Fruit fly (Drosophila melanogaster) whole organism, embryonic: ENCODE results near the gene Fatp1.

Experiments used
- CG10543 ChIP-seq: fragments of 200-800 bp; sonication (Bioruptor generic); optimal IDR thresholded peaks from 3 replicates; lab custom pipeline; 2017; ENCODE audit warnings: missing biosample characterization, mild to moderate bottlenecking, missing genetic modification characterization, moderate library complexity
- CG10959 ChIP-seq: fragments of 200-800 bp; sonication (Bioruptor generic); IDR thresholded peaks from 2 replicates; pipeline ENCODE4 v1.3.6; 2022; ENCODE audit warnings: missing biosample characterization, missing genetic modification characterization
- CG11560 ChIP-seq: fragments of 200-800 bp; sonication (Bioruptor generic); IDR thresholded peaks from 3 replicates; pipeline ENCODE4 v1.3.6; 2022; ENCODE audit warnings: missing biosample characterization, missing genetic modification characterization
- CG12071 ChIP-seq: fragments of 200-800 bp; sonication (Bioruptor generic); optimal IDR thresholded peaks from 3 replicates; lab custom pipeline; 2018; ENCODE audit warnings: missing biosample characterization, mild to moderate bottlenecking, missing genetic modification characterization
- CG12744 ChIP-seq: fragments of 200-800 bp; sonication (Bioruptor generic); optimal IDR thresholded peaks from 2 replicates; lab custom pipeline; 2016; ENCODE audit warnings: missing biosample characterization, missing genetic modification characterization
- CG13296 ChIP-seq: fragments of 200-800 bp; sonication (Bioruptor generic); optimal IDR thresholded peaks from 3 replicates; lab custom pipeline; 2018; ENCODE audit warnings: missing biosample characterization, mild to moderate bottlenecking, missing genetic modification characterization
- CG13424 ChIP-seq: fragments of 200-800 bp; sonication (Bioruptor generic); optimal IDR thresholded peaks from 2 replicates; lab custom pipeline; 2019; ENCODE audit warnings: missing biosample characterization, mild to moderate bottlenecking, missing genetic modification characterization, moderate library complexity
- CG14710 ChIP-seq: fragments of 200-800 bp; sonication (Bioruptor generic); optimal IDR thresholded peaks from 3 replicates; lab custom pipeline; 2019; ENCODE audit warnings: missing biosample characterization, mild to moderate bottlenecking, missing genetic modification characterization, moderate library complexity
- CG17802 ChIP-seq: fragments of 200-800 bp; sonication (Bioruptor generic); optimal IDR thresholded peaks from 2 replicates; lab custom pipeline; 2018; ENCODE audit warnings: missing biosample characterization, mild to moderate bottlenecking, missing genetic modification characterization, moderate library complexity
- CG2678 ChIP-seq: fragments of 200-800 bp; sonication (Bioruptor generic); optimal IDR thresholded peaks from 3 replicates; lab custom pipeline; 2019; ENCODE audit warnings: missing biosample characterization, mild to moderate bottlenecking, missing genetic modification characterization, moderate library complexity
- CG2875 ChIP-seq: fragments of 200-800 bp; sonication (Bioruptor generic); optimal IDR thresholded peaks from 2 replicates; lab custom pipeline; 2017; ENCODE audit warnings: missing biosample characterization, mild to moderate bottlenecking, missing genetic modification characterization, missing genetic modification reagents
- CG32532 ChIP-seq: fragments of 200-800 bp; sonication (Bioruptor generic); IDR thresholded peaks from 2 replicates; pipeline ENCODE4 v1.3.6; 2022; ENCODE audit warnings: missing biosample characterization, missing genetic modification characterization
- CG32772 ChIP-seq: fragments of 200-800 bp; sonication (Bioruptor generic); IDR thresholded peaks from 2 replicates; pipeline ENCODE4 v1.3.6; 2022; ENCODE audit warnings: missing biosample characterization, missing genetic modification characterization
- CG4820 ChIP-seq: fragments of 200-800 bp; sonication (Bioruptor generic); optimal IDR thresholded peaks from 3 replicates; lab custom pipeline; 2016; ENCODE audit warnings: missing biosample characterization, missing genetic modification characterization
- CG7357 ChIP-seq: fragments of 200-800 bp; sonication (Bioruptor generic); IDR thresholded peaks from 3 replicates; pipeline ENCODE4 v1.3.6; 2022; ENCODE audit warnings: missing biosample characterization, missing genetic modification characterization
- CG7372 ChIP-seq: fragments of 200-800 bp; sonication (Bioruptor generic); IDR thresholded peaks from 2 replicates; pipeline ENCODE4 v1.3.6; 2022; ENCODE audit warnings: missing biosample characterization, missing genetic modification characterization
- CG7556 ChIP-seq: fragments of 200-800 bp; sonication (Bioruptor generic); optimal IDR thresholded peaks from 2 replicates; lab custom pipeline; 2017; ENCODE audit warnings: missing biosample characterization, mild to moderate bottlenecking, missing genetic modification characterization
- CG8281 ChIP-seq: fragments of 200-800 bp; sonication (Bioruptor generic); optimal IDR thresholded peaks from 2 replicates; lab custom pipeline; 2018; ENCODE audit warnings: missing biosample characterization, mild to moderate bottlenecking, missing genetic modification characterization, moderate library complexity
- CG8478 ChIP-seq: fragments of >200 bp; optimal IDR thresholded peaks from 2 replicates; lab custom pipeline; 2018
- CG8765 ChIP-seq: fragments of 200-800 bp; sonication (Bioruptor generic); IDR thresholded peaks from 2 replicates; pipeline ENCODE4 v1.3.6; 2022; ENCODE audit warnings: missing biosample characterization, missing genetic modification characterization
- CG8924 ChIP-seq: fragments of 200-800 bp; optimal IDR thresholded peaks from 3 replicates; lab custom pipeline; 2019; ENCODE audit warnings: missing biosample characterization, mild to moderate bottlenecking, missing genetic modification characterization, moderate library complexity
- Dek ChIP-seq: fragments of 200-800 bp; sonication (Bioruptor generic); optimal IDR thresholded peaks from 3 replicates; lab custom pipeline; 2019; ENCODE audit warnings: missing biosample characterization, mild to moderate bottlenecking, missing genetic modification characterization, moderate library complexity
- Dip3 ChIP-seq: fragments of 200-800 bp; sonication (Bioruptor generic); optimal IDR thresholded peaks from 3 replicates; lab custom pipeline; 2016; ENCODE audit warnings: missing biosample characterization, missing genetic modification characterization
- HmgD ChIP-seq: fragments of 200-800 bp; sonication (Bioruptor generic); optimal IDR thresholded peaks from 3 replicates; lab custom pipeline; 2016; ENCODE audit warnings: missing biosample characterization, missing genetic modification characterization
- Hr3 ChIP-seq: fragments of 200-800 bp; sonication (Bioruptor generic); optimal IDR thresholded peaks from 3 replicates; lab custom pipeline; 2016; ENCODE audit warnings: missing biosample characterization, missing genetic modification characterization
- Hr39 ChIP-seq: fragments of >200 bp; optimal IDR thresholded peaks from 2 replicates; lab custom pipeline; 2017
- Med ChIP-seq: fragments of 200-800 bp; sonication (Bioruptor generic); peaks from one replicate; lab custom pipeline; 2016; ENCODE audit warnings: missing biosample characterization, missing genetic modification characterization, mild to moderate bottlenecking, inconsistent platforms, moderate library complexity
- PHDP ChIP-seq: fragments of 200-800 bp; sonication (Bioruptor generic); optimal IDR thresholded peaks from 3 replicates; lab custom pipeline; 2018; ENCODE audit warnings: missing biosample characterization, mild to moderate bottlenecking, missing genetic modification characterization, moderate library complexity
- Sox100B ChIP-seq: fragments of 200-800 bp; sonication (Bioruptor generic); optimal IDR thresholded peaks from 3 replicates; lab custom pipeline; 2018; ENCODE audit warnings: missing biosample characterization, mild to moderate bottlenecking, missing genetic modification characterization
- Taf1 ChIP-seq: fragments of 200-800 bp; sonication (Bioruptor generic); IDR thresholded peaks from 2 replicates; pipeline ENCODE4 v1.3.6; 2022; ENCODE audit warnings: missing biosample characterization, missing genetic modification characterization
- Usf ChIP-seq: fragments of 200-800 bp; sonication (Bioruptor generic); optimal IDR thresholded peaks from 2 replicates; lab custom pipeline; 2017; ENCODE audit warnings: missing genotype, missing biosample characterization, missing genetic modification characterization
- al ChIP-seq: fragments of 200-800 bp; sonication (Bioruptor generic); IDR thresholded peaks from 2 replicates; pipeline ENCODE4 v1.3.6; 2022; ENCODE audit warnings: missing biosample characterization, missing genetic modification characterization
- amos ChIP-seq: fragments of 200-800 bp; sonication (Bioruptor generic); IDR thresholded peaks from 2 replicates; pipeline ENCODE4 v1.3.6; 2022; ENCODE audit warnings: missing biosample characterization, missing genetic modification characterization; ENCODE audit not compliant: partially characterized antibody
- ara ChIP-seq: fragments of 200-800 bp; sonication (Bioruptor generic); IDR thresholded peaks from 2 replicates; pipeline ENCODE4 v1.3.6; 2022; ENCODE audit warnings: missing biosample characterization, missing genetic modification characterization
- ash1 ChIP-seq: fragments of 200-800 bp; sonication (Bioruptor generic); optimal IDR thresholded peaks from 2 replicates; lab custom pipeline; 2018; ENCODE audit warnings: missing biosample characterization, mild to moderate bottlenecking, missing genetic modification characterization
- dati ChIP-seq: fragments of 200-800 bp; sonication (Bioruptor generic); IDR thresholded peaks from 2 replicates; pipeline ENCODE4 v1.3.6; 2022; ENCODE audit warnings: missing biosample characterization, missing genetic modification characterization
- emc ChIP-seq: fragments of 200-800 bp; sonication (Bioruptor generic); optimal IDR thresholded peaks from 2 replicates; lab custom pipeline; 2016; ENCODE audit warnings: missing biosample characterization, missing genetic modification characterization
- exex ChIP-seq: fragments of 200-800 bp; sonication (Bioruptor generic); optimal IDR thresholded peaks from 4 replicates; lab custom pipeline; 2018; ENCODE audit warnings: missing biosample characterization, mild to moderate bottlenecking, missing genetic modification characterization, moderate library complexity
- ftz-f1 ChIP-seq: fragments of 200-800 bp; sonication (Bioruptor generic); optimal IDR thresholded peaks from 2 replicates; lab custom pipeline; 2016; ENCODE audit warnings: missing biosample characterization, missing genetic modification characterization
- gce ChIP-seq: fragments of 200-800 bp; sonication (Bioruptor generic); IDR thresholded peaks from 3 replicates; pipeline ENCODE4 v1.3.6; 2022; ENCODE audit warnings: missing biosample characterization, missing genetic modification characterization
- insv ChIP-seq, 2 experiments: fragments of 200-800 bp; sonication (Bioruptor generic); optimal IDR thresholded peaks; 3 replicates each; lab custom pipeline; 2016 to 2018; ENCODE audit warnings: missing biosample characterization in 2 of 2, missing genetic modification characterization in 2 of 2
- jigr1 ChIP-seq: fragments of 200-800 bp; sonication (Bioruptor generic); IDR thresholded peaks from 3 replicates; pipeline ENCODE4 v1.3.6; 2022; ENCODE audit warnings: missing biosample characterization, missing genetic modification characterization
- kni ChIP-seq: fragments of 200-800 bp; sonication (Bioruptor generic); optimal IDR thresholded peaks from 3 replicates; lab custom pipeline; 2017; ENCODE audit warnings: mild to moderate bottlenecking, missing biosample characterization, missing genetic modification reagents, missing genetic modification characterization
- org-1 ChIP-seq: fragments of 200-800 bp; sonication (Bioruptor generic); optimal IDR thresholded peaks from 2 replicates; lab custom pipeline; 2017; ENCODE audit warnings: missing biosample characterization, missing genetic modification characterization
- pzg ChIP-seq: fragments of 200-800 bp; sonication (Bioruptor generic); optimal IDR thresholded peaks from 3 replicates; lab custom pipeline; 2018; ENCODE audit warnings: missing biosample characterization, mild to moderate bottlenecking, missing genetic modification characterization, moderate library complexity
- scrt ChIP-seq: fragments of 200-800 bp; sonication (Bioruptor generic); optimal IDR thresholded peaks from 2 replicates; lab custom pipeline; 2018; ENCODE audit warnings: missing biosample characterization, mild to moderate bottlenecking, missing genetic modification characterization, moderate library complexity
- slp2 ChIP-seq: fragments of 200-800 bp; sonication (Bioruptor generic); optimal IDR thresholded peaks from 2 replicates; lab custom pipeline; 2016; ENCODE audit warnings: missing biosample characterization, missing genetic modification characterization
- so ChIP-seq: fragments of 200-800 bp; sonication (Bioruptor generic); IDR thresholded peaks from 3 replicates; pipeline ENCODE4 v1.3.6; 2022; ENCODE audit warnings: missing biosample characterization, missing genetic modification characterization
- sr ChIP-seq: fragments of 200-800 bp; sonication (Bioruptor generic); IDR thresholded peaks from 3 replicates; pipeline ENCODE4 v1.3.6; 2022; ENCODE audit warnings: missing biosample characterization, missing genetic modification characterization
- sug ChIP-seq: fragments of 200-800 bp; optimal IDR thresholded peaks from 2 replicates; lab custom pipeline; 2019; ENCODE audit warnings: missing biosample characterization, mild to moderate bottlenecking, missing genetic modification characterization, moderate library complexity
- ttk ChIP-seq: fragments of 200-800 bp; sonication (Bioruptor generic); IDR thresholded peaks from 2 replicates; pipeline ENCODE4 v2.1.2; 2022; ENCODE audit warnings: missing biosample characterization, missing genetic modification characterization
- zfh2 ChIP-seq: fragments of 200-800 bp; sonication (Bioruptor generic); optimal IDR thresholded peaks from 2 replicates; lab custom pipeline; 2016; ENCODE audit warnings: missing biosample characterization, missing genetic modification characterization

Gene Fatp1

DNA sequence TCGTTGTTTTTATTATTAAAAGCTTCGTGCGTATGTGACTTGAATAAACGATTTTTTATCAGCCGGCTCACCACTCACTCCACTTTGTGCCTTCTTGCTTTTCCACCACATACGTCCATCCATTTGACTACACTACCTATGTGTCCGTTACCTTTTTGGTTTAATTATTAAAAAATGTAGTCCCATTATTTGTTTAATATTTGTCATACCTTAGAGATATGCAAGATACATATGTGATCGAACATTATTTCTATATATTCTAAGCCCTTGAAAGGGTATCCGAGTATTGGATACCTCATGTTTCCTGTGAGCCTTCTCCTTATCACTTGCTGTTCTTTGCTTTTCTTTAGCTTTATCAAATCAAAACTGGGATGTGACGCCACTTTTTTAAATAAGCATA lies 2.2 kb upstream of the Fatp1 start (continued):
- TF ChIP-seq gce, result no peak
- no peak for TF ChIP-seq CG10959
- TF ChIP-seq CG14710, result peak; percentile 11
- TF ChIP-seq CG13424 (tag; lab: Kevin White, UChicago), result peak; percentile 57
- peak; percentile 51; the same call in 1 of the 2 replicates for TF ChIP-seq ara (GFP tag; lab: Robert Waterston, UW)
- TF ChIP-seq CG12744 (GFP tag; lab: Kevin White, UChicago), result no peak
- no peak for TF ChIP-seq amos (GFP tag; lab: Robert Waterston, UW)
- TF ChIP-seq emc, result no peak
- TF ChIP-seq Usf, result no peak
- TF ChIP-seq CG13296 (GFP tag; lab: Kevin White, UChicago), result peak; percentile 59
- TF ChIP-seq al, result peak; percentile 59; the same call in 1 of the 2 replicates
- peak; percentile 72 for TF ChIP-seq CG7556
- peak; percentile 61 for TF ChIP-seq Dek (tag; lab: Kevin White, UChicago)
- peak; percentile 30 for TF ChIP-seq sug (tag; lab: Kevin White, UChicago)
- TF ChIP-seq CG12071 (GFP tag; lab: Kevin White, UChicago), result peak; percentile 47
- TF ChIP-seq jigr1, result no peak
- 0 out of 3 replicates have a peak, but pooled peaks have one; percentile 24 for TF ChIP-seq CG11560 (tag; lab: Robert Waterston, UW)
- TF ChIP-seq zfh2 (GFP tag; lab: Kevin White, UChicago), result peak; percentile 20
- TF ChIP-seq HmgD, result no peak
- TF ChIP-seq CG17802, result no peak
- peak; percentile 53; the same call in 1 of the 2 replicates for TF ChIP-seq CG32772 (GFP tag; lab: Robert Waterston, UW)
- peak; percentile 36 for TF ChIP-seq Sox100B (GFP tag; lab: Kevin White, UChicago)
- no peak for TF ChIP-seq CG10543 (GFP tag; lab: Kevin White, UChicago)
- TF ChIP-seq kni (GFP tag; lab: Kevin White, UChicago), result no peak
- peak; percentile 41 for TF ChIP-seq exex (tag; lab: Kevin White, UChicago)
- TF ChIP-seq org-1 (GFP tag; lab: Kevin White, UChicago), result peak; percentile 50
- TF ChIP-seq Med (GFP tag; lab: Kevin White, UChicago), result peak; percentile 88
- peak; percentile 83 for TF ChIP-seq CG2678 (tag; lab: Kevin White, UChicago)
- peak; percentile 36 for TF ChIP-seq Hr3 (GFP tag; lab: Kevin White, UChicago)
- TF ChIP-seq CG8765 (GFP tag; lab: Robert Waterston, UW), result no peak
- peak; percentile 15 for TF ChIP-seq CG8281 (tag; lab: Kevin White, UChicago)
- TF ChIP-seq pzg (GFP tag; lab: Kevin White, UChicago), result no peak
- peak; percentile 24; the same call in 1 of the 3 replicates for TF ChIP-seq so (GFP tag; lab: Robert Waterston, UW)
- TF ChIP-seq CG2875, result no peak
- TF ChIP-seq CG8478 (lab: Kevin White, UChicago), result no peak
- peak; percentile 75 for TF ChIP-seq CG32532 (GFP tag; lab: Robert Waterston, UW)
- no peak for TF ChIP-seq Dip3 (GFP tag; lab: Kevin White, UChicago)
- TF ChIP-seq CG7357 (GFP tag; lab: Robert Waterston, UW), result 0 out of 3 replicates have a peak, but pooled peaks have one; percentile 49
- peak; percentile 64 for TF ChIP-seq CG8924
- no peak for TF ChIP-seq ash1
- peak; percentile 56 for TF ChIP-seq scrt (GFP tag; lab: Kevin White, UChicago)
- TF ChIP-seq Hr39 (lab: Kevin White, UChicago), result no peak
- TF ChIP-seq slp2, result no peak
- peak; percentile 57 for TF ChIP-seq PHDP (tag; lab: Kevin White, UChicago)
- peak; percentile 18 for TF ChIP-seq CG4820 (GFP tag; lab: Kevin White, UChicago)
- peak; percentile 26; the same call in 1 of the 2 replicates for TF ChIP-seq Taf1 (GFP tag; lab: Robert Waterston, UW)
- peak; percentile 47; the same call in 1 of the 2 replicates for TF ChIP-seq ttk
- 0 out of 2 replicates have a peak, but pooled peaks have one; percentile 34 for TF ChIP-seq dati
- TF ChIP-seq sr (GFP tag; lab: Robert Waterston, UW), result no peak
- TF ChIP-seq CG7372, result peak; percentile 64; the same call in 1 of the 2 replicates
- TF ChIP-seq ftz-f1, result no peak
- TF ChIP-seq insv (GFP tag; optimal IDR thresholded peaks at IDR 0.05; lab: Kevin White, UChicago), result no peak
